Worm (Caenorhabditis elegans): ENCODE data around the gene trk-1.

The trk-1 gene

DNA sequence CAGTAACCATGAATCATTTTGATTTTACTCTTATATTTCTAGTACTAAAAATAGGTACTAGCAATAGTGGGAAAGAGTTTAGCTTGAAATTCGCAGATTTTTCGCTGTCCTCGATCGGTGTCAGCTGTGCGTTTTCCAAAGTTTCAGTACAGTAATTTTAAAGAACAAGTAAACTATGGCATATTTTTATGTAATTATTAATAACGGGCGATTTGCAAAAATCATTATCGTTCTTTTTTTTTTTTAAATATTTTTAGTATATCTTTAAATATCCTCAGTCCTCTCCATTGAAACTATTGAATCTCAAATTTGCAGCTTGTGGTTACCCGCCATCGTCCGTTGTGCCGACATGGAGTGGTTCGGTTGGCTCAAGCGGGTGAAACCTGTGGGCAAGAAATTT is 58.0 kb downstream of the trk-1 start, which contains the start of gene C13E3.1:
Gene C13E3.1, plus strand, starts transcription at position 301 of the 400 bp plus-strand sequence.
- TF ChIP-seq ztf-29 (GFP tag; IDR thresholded peaks at IDR 0.05) = no peak
- no peak for TF ChIP-seq tab-1 (GFP tag; IDR thresholded peaks at IDR 0.05)
- TF ChIP-seq cog-1 (tag; optimal IDR thresholded peaks at IDR 0.05) = no peak
- no peak for TF ChIP-seq T22C8.4 (GFP tag; IDR thresholded peaks at IDR 0.05)
- no peak for TF ChIP-seq ref-1 (GFP tag; conservative IDR thresholded peaks at IDR 0.05)
- TF ChIP-seq med-1 (GFP tag; optimal IDR thresholded peaks at IDR 0.05; ENCODE audit: insufficient read depth) = no peak
- no peak for TF ChIP-seq klf-2 (GFP tag; conservative IDR thresholded peaks at IDR 0.05)

Measured in whole organism, midembryonic.